Worm (Caenorhabditis elegans) whole organism, L2 larva: ENCODE results near the gene T05C3.6.

Source experiments
- C34F6.9 ChIP-seq: fragments of 150-350 bp; optimal IDR thresholded peaks from 2 replicates; lab custom pipeline; 2014; ENCODE audit warnings: missing biosample characterization, missing genetic modification characterization
- ZK546.5 ChIP-seq: sonication (generic microtip); optimal IDR thresholded peaks from 2 replicates; lab custom pipeline; 2017; ENCODE audit warnings: missing biosample characterization, missing genetic modification characterization
- alr-1 ChIP-seq: fragments of 150-350 bp; optimal IDR thresholded peaks from 2 replicates; lab custom pipeline; 2014; ENCODE audit warnings: missing biosample characterization, missing genetic modification characterization
- blmp-1 ChIP-seq: sonication (generic microtip); optimal IDR thresholded peaks from 2 replicates; lab custom pipeline; 2017; ENCODE audit warnings: missing genetic modification characterization, mild to moderate bottlenecking, missing compliant biosample characterization, antibody characterized with exemption, moderate library complexity; ENCODE audit not compliant: insufficient read depth
- ceh-16 ChIP-seq: fragments of 150-350 bp; optimal IDR thresholded peaks from 2 replicates; lab custom pipeline; 2014; ENCODE audit warnings: missing biosample characterization, missing genetic modification characterization
- crh-2 ChIP-seq: sonication (generic microtip); optimal IDR thresholded peaks from 2 replicates; lab custom pipeline; 2017; ENCODE audit warnings: missing biosample characterization, missing genetic modification characterization
- dmd-4 ChIP-seq: sonication (generic microtip); optimal IDR thresholded peaks from 2 replicates; lab custom pipeline; 2017; ENCODE audit warnings: missing biosample characterization, missing genetic modification characterization
- egl-27 ChIP-seq: sonication (generic microtip); optimal IDR thresholded peaks from 3 replicates; lab custom pipeline; 2017; ENCODE audit warnings: missing biosample characterization, missing genetic modification reagents, missing genetic modification characterization
- elt-1 ChIP-seq: fragments of 150-350 bp; optimal IDR thresholded peaks from 2 replicates; lab custom pipeline; 2014; ENCODE audit warnings: missing biosample characterization, missing genetic modification characterization
- elt-3 ChIP-seq: sonication (generic microtip); optimal IDR thresholded peaks from 2 replicates; lab custom pipeline; 2017; ENCODE audit warnings: missing biosample characterization, missing genetic modification characterization
- fos-1 ChIP-seq: fragments of 150-350 bp; optimal IDR thresholded peaks from 2 replicates; lab custom pipeline; 2014; ENCODE audit warnings: missing biosample characterization, missing genetic modification characterization
- lin-11 ChIP-seq: fragments of 150-350 bp; sonication (generic microtip); optimal IDR thresholded peaks from 2 replicates; lab custom pipeline; 2014; ENCODE audit warnings: missing biosample characterization, missing genetic modification characterization, inconsistent platforms, mixed read lengths
- lin-13 ChIP-seq: fragments of 150-350 bp; optimal IDR thresholded peaks from 2 replicates; lab custom pipeline; 2014; ENCODE audit warnings: missing biosample characterization, missing genetic modification reagents, missing genetic modification characterization
- lin-39 ChIP-seq: fragments of 150-350 bp; optimal IDR thresholded peaks from 2 replicates; lab custom pipeline; 2014; ENCODE audit warnings: missing biosample characterization, missing genetic modification reagents, missing genetic modification characterization
- lsy-2 ChIP-seq, 2 experiments: fragments of 150-350 bp in 1 of 2; sonication (generic microtip) in 1 of 2; optimal IDR thresholded peaks; 2 replicates each; lab custom pipeline; 2014 to 2017; ENCODE audit warnings: missing biosample characterization in 2 of 2, missing genetic modification characterization in 2 of 2
- mdl-1 ChIP-seq, 2 experiments: fragments of 150-350 bp in 1 of 2; sonication (generic microtip) in 1 of 2; optimal IDR thresholded peaks; 2 replicates each; lab custom pipeline; 2017; ENCODE audit warnings: missing biosample characterization in 2 of 2, missing genetic modification characterization in 2 of 2
- nhr-10 ChIP-seq: sonication (generic microtip); optimal IDR thresholded peaks from 2 replicates; lab custom pipeline; 2017; ENCODE audit warnings: missing biosample characterization, missing genetic modification characterization
- nhr-11 ChIP-seq: fragments of 150-350 bp; optimal IDR thresholded peaks from 2 replicates; lab custom pipeline; 2014; ENCODE audit warnings: missing biosample characterization, missing genetic modification characterization
- nhr-12 ChIP-seq: fragments of 150-350 bp; optimal IDR thresholded peaks from 2 replicates; lab custom pipeline; 2014; ENCODE audit warnings: missing biosample characterization, missing genetic modification characterization
- nhr-129 ChIP-seq: fragments of 150-350 bp; optimal IDR thresholded peaks from 2 replicates; lab custom pipeline; 2014; ENCODE audit warnings: missing biosample characterization, missing genetic modification characterization
- nhr-21 ChIP-seq: fragments of 150-350 bp; optimal IDR thresholded peaks from 2 replicates; lab custom pipeline; 2014; ENCODE audit warnings: missing biosample characterization, missing genetic modification characterization
- nhr-25 ChIP-seq: fragments of 150-350 bp; sonication (generic microtip); optimal IDR thresholded peaks from 3 replicates; lab custom pipeline; 2014; ENCODE audit warnings: missing biosample characterization, missing genetic modification characterization
- nhr-6 ChIP-seq: fragments of 150-350 bp; optimal IDR thresholded peaks from 2 replicates; lab custom pipeline; 2014; ENCODE audit warnings: missing biosample characterization, missing genetic modification characterization
- nhr-77 ChIP-seq: fragments of 150-350 bp; optimal IDR thresholded peaks from 2 replicates; lab custom pipeline; 2014; ENCODE audit warnings: missing biosample characterization, missing genetic modification characterization
- skn-1 ChIP-seq: sonication (generic microtip); optimal IDR thresholded peaks from 2 replicates; lab custom pipeline; 2017; ENCODE audit warnings: missing biosample characterization, missing genetic modification characterization
- sma-3 ChIP-seq: sonication (generic microtip); optimal IDR thresholded peaks from 2 replicates; lab custom pipeline; 2016; ENCODE audit warnings: missing genetic modification reagents, missing genetic modification characterization, missing compliant biosample characterization
- sma-9 ChIP-seq, 2 experiments: fragments of 150-350 bp in 1 of 2; sonication (generic microtip) in 1 of 2; optimal IDR thresholded peaks; 2 replicates each; lab custom pipeline; 2014 to 2016; ENCODE audit warnings: missing genetic modification characterization in 2 of 2, mild to moderate bottlenecking in 1 of 2, missing biosample characterization in 1 of 2, missing compliant biosample characterization in 1 of 2, missing genetic modification reagents in 1 of 2, moderate library complexity in 1 of 2
- snpc-4 ChIP-seq: fragments of 150-350 bp; optimal IDR thresholded peaks from 2 replicates; lab custom pipeline; 2014; ENCODE audit warnings: missing biosample characterization, missing genetic modification characterization
- unc-55 ChIP-seq: fragments of 150-350 bp; sonication (generic microtip); optimal IDR thresholded peaks from 3 replicates; lab custom pipeline; 2014; ENCODE audit warnings: missing biosample characterization, missing genetic modification reagents, missing genetic modification characterization
- unc-62 ChIP-seq: fragments of 150-350 bp; optimal IDR thresholded peaks from 2 replicates; lab custom pipeline; 2014; ENCODE audit warnings: missing biosample characterization, missing genetic modification reagents, missing genetic modification characterization
- ztf-4 ChIP-seq: fragments of 150-350 bp; optimal IDR thresholded peaks from 2 replicates; lab custom pipeline; 2014; ENCODE audit warnings: missing biosample characterization, missing genetic modification characterization

Gene T05C3.6

DNA sequence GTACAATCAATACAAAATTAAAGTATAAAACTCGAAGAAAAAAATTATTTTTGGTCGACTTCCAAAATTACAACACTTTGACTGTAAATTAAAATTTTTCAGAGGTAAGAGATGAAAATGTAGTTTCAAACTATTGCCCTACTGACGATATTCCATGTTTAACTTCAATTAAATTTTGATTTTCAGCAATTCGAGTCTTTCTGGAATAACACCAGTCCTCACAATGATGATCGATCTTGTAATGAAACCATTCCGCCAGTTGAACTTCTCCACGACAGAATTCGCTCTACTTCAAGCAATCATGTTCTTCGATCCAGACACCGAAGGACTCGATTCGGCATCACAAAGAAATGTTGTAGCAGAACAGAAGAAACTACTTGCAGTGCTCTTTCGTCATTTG is 18.9 kb downstream of the T05C3.6 start:
- no peak for TF ChIP-seq unc-62 (GFP tag; lab: Kevin White, UChicago)
- no peak for TF ChIP-seq unc-55 (GFP tag; lab: Kevin White, UChicago)
- TF ChIP-seq dmd-4 (tag; lab: Kevin White, UChicago) = no peak
- no peak for TF ChIP-seq C34F6.9 (tag; lab: Kevin White, UChicago)
- TF ChIP-seq lin-39 (tag; lab: Kevin White, UChicago) = no peak
- TF ChIP-seq ceh-16 (tag; lab: Kevin White, UChicago) = no peak
- TF ChIP-seq crh-2 (tag; lab: Kevin White, UChicago) = no peak
- TF ChIP-seq sma-9 (GFP tag; optimal IDR thresholded peaks at IDR 0.05; lab: Kevin White, UChicago) = no peak
- no peak for TF ChIP-seq sma-9 (tag; optimal IDR thresholded peaks at IDR 0.05; lab: Kevin White, UChicago)
- no peak for TF ChIP-seq ZK546.5
- no peak for TF ChIP-seq lsy-2 (tag; optimal IDR thresholded peaks at IDR 0.05; lab: Kevin White, UChicago)
- TF ChIP-seq elt-3 = no peak
- TF ChIP-seq skn-1 (tag; lab: Kevin White, UChicago) = no peak
- TF ChIP-seq alr-1 (tag; lab: Kevin White, UChicago) = no peak
- TF ChIP-seq elt-1 = no peak
- no peak for TF ChIP-seq ztf-4 (tag; lab: Kevin White, UChicago)
- no peak for TF ChIP-seq lin-13 (GFP tag; lab: Kevin White, UChicago)

DNA sequence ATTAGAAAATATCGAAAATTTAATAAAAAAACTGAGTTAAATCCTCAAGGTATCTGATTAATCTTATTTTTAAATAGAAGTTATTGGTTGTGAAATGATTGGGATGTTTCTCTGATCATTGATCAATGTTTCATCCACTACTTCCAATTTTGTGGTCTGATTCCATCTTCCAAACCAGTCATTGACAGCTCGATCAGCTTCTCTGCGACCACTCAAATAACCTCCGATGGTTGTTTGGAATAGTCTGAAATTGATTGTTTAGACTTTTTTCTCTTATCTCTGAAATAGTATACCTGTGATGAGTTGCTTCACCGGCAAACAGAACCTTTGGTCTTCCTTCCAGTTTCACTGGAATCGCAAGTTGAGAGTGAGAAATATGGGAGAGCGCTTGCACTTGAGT is 19.7 kb downstream of the T05C3.6 start:
- TF ChIP-seq fos-1 = peak; percentile 16
- TF ChIP-seq nhr-12 (tag; lab: Kevin White, UChicago) = no peak

DNA sequence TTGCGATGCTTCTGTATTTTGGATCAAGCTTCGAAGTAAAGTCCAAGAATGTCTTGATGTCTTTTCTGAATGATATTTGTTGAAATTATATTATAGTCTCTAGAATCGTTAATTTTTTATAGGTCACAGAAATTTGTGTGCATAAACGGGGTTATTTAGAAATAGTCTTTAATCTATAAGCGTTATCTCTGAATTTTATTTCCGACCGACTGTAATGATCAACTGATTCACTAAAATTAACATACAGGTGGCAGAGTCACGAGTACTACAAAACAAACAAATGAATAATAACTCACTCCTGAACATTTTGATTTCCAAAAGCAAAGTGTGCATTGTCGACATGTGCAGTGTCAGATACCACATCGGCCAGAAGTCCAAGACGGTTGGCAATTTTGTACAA is 21.5 kb downstream of the T05C3.6 start:
- TF ChIP-seq fos-1 (peak; percentile 10), unc-62 (GFP tag; lab: Kevin White, UChicago) (no peak), crh-2 (tag; lab: Kevin White, UChicago) (peak; percentile 8)

DNA sequence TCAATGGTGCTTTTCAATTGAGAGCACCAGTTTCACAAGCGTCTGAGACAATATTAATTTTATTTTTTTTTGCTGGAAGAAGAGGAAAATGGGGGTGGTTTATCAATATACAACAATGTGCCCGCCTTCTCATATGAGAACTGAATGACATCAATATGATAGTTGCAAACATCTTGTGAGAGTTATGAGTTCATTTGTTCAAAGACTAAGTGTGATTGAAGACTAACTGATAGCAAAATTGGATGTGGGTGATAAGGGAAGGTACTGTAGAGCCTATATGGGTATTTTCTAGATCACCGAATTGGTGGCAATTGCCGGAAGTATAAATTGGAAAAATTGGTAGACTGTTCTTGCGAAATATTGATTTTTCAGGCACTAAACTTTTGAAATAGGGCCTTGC is 22.3 kb downstream of the T05C3.6 start:
- TF ChIP-seq egl-27 (tag; lab: Kevin White, UChicago) = no peak
- no peak for TF ChIP-seq alr-1 (tag; lab: Kevin White, UChicago)
- no peak for TF ChIP-seq snpc-4 (tag; lab: Kevin White, UChicago)
- peak; percentile 67 for TF ChIP-seq sma-9 (GFP tag; optimal IDR thresholded peaks at IDR 0.05; lab: Kevin White, UChicago)
- no peak for TF ChIP-seq sma-9 (tag; optimal IDR thresholded peaks at IDR 0.05; lab: Kevin White, UChicago)
- TF ChIP-seq mdl-1 (tag; optimal IDR thresholded peaks at IDR 0.05; lab: Kevin White, UChicago) = no peak
- peak; percentile 67 for TF ChIP-seq fos-1
- no peak for TF ChIP-seq nhr-77 (tag; lab: Kevin White, UChicago)
- no peak for TF ChIP-seq nhr-25 (tag; lab: Kevin White, UChicago)
- no peak for TF ChIP-seq nhr-11 (tag; lab: Kevin White, UChicago)
- TF ChIP-seq nhr-6 (tag; lab: Kevin White, UChicago) = no peak
- no peak for TF ChIP-seq nhr-21 (tag; lab: Kevin White, UChicago)
- TF ChIP-seq crh-2 (tag; lab: Kevin White, UChicago) = peak; percentile 3
- no peak for TF ChIP-seq lin-11 (tag; lab: Kevin White, UChicago)
- TF ChIP-seq unc-55 (GFP tag; lab: Kevin White, UChicago) = no peak
- TF ChIP-seq nhr-10 (tag; lab: Kevin White, UChicago) = no peak

DNA sequence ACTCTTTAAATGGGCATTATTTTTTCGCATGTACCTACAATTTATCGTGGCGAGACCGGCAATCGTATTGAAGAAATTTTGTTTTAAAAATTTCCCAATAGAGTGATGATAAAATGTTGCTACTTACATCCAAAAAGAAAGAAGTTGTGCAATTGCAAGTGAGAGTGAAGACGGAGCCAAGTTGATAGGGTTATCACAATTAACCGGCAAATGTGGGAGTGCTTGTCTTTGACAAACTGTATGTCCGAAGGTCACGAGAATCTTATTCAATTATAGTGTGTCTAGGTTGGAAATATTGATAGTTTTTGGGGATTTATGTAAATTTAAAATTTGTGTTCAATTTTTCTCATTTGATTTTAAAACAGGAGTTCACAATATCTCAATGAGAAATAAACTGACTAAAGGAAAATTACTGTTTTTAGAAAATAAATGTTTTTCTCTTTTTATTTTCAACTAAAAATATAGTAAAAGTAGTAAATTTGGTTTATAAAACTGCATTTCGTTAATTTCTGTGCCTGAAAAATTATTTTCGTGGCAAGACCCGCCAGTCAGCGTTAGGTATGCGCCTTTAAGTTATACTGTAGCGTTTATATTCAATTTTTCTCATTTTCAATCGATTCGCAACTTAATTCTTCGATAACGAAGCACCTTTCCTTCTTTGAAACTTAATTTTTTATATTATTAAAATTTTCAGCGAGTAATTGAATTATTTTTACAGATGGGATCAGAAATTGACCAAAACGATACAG is 23.6 kb downstream of the T05C3.6 start, which contains the start of the genes hpo-15 and mms-19:
Gene hpo-15, minus strand, starts transcription at position 201 of the 749 bp plus-strand sequence.
Gene mms-19, plus strand, starts transcription at position 719 of the 749 bp plus-strand sequence.
- TF ChIP-seq nhr-12 (tag; lab: Kevin White, UChicago) (no peak), fos-1 (peak; percentile 19)

DNA sequence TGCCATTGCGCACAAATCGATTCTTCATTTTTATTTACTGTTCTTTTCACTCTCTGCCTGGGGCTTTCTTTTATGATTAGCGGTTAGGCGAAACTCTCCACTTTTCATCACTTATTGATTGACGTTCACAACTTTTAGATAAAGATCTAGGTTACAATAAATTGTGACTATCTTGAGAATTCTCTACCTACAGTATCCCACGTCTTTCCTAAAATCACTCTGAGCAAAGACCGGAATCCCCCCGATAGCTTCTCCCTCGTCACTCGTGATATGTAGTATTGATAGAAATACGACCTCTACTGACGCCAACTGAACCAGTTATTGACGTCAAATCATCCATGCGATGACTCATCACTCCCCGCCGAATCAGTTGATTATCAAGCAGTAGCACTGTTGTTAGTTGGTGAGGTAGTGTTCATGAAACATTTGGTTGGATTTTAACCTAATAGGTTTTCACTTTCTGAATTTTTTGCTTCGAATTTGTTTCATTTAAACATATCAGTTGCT is 31.5 kb downstream of the T05C3.6 start, which contains the start of gene hir-1:
Gene hir-1, plus strand, starts transcription at position 405 of the 507 bp plus-strand sequence.
- no peak for TF ChIP-seq ztf-4 (tag; lab: Kevin White, UChicago)
- no peak for TF ChIP-seq lsy-2 (tag; optimal IDR thresholded peaks at IDR 0.05; lab: Kevin White, UChicago)
- TF ChIP-seq nhr-21 (tag; lab: Kevin White, UChicago) = no peak
- peak; percentile 19 for TF ChIP-seq nhr-129 (tag; lab: Kevin White, UChicago)
- no peak for TF ChIP-seq lin-13 (GFP tag; lab: Kevin White, UChicago)
- peak; percentile 47 for TF ChIP-seq fos-1
- TF ChIP-seq lin-11 (tag; lab: Kevin White, UChicago) = no peak
- peak; percentile 30 for TF ChIP-seq blmp-1
- peak; percentile 24 for TF ChIP-seq sma-3
